Worm (Caenorhabditis elegans): Measurements from ENCODE around the gene atgl-1.

DNA sequence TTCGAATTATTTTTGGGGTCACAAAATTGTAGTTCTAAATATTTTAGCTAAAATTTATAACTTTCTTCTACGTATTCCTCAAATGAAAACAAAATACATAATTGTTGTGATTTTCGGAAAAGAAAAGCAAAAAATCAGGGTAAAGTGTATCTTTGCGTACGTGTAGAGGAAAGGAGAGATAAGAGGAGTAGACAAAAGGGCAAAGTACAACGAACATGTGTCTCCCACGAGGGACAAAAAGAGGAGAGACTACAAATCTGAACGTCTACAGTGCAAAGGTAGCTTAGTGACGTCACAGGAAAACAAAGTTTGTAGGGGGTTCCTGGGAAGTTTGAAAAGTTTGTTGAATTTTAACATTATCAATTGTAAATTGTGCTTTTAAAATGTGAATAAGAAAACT is 28.3 kb upstream of the atgl-1 start:
- TF ChIP-seq him-1 (tag; optimal IDR thresholded peaks at IDR 0.05) (no peak), W03F9.2 (tag; optimal IDR thresholded peaks at IDR 0.05) (no peak)
